Worm (Caenorhabditis elegans): ENCODE results near the gene fbxa-88.

DNA sequence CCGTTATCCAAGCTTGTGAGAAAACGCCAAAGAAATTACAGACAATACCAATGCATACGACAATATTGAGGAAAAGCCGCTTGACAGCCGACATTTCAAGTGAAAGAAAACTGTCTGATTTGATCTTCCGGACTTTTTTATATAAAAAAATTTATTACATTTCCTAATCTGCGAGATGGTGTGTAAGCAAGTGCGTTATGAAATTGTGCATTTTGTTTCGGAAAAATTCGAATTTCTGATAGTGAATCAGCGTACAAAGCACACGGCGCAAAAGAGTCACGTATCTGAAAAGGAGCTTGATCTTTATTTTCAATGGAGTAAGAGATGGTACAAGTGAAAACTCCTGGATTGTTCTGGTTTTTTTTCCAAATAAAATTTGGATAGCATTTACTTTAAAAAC, 1.8 kb downstream of the fbxa-88 start, which contains the start of gene clc-32:
- TF ChIP-seq nhr-77 (tag; optimal IDR thresholded peaks at IDR 0.05) (no peak), sma-3 (GFP tag; optimal IDR thresholded peaks at IDR 0.05) (no peak), ceh-82 (tag; optimal IDR thresholded peaks at IDR 0.05) (no peak), sem-4 (tag; optimal IDR thresholded peaks at IDR 0.05) (no peak), ZK546.5 (tag; optimal IDR thresholded peaks at IDR 0.05) (no peak), unc-62 (GFP tag; optimal IDR thresholded peaks at IDR 0.05) (no peak)
